Worm (Caenorhabditis elegans) whole organism, early embryonic: ENCODE data around the gene C01G10.9.

Source experiments
- B0310.2 ChIP-seq: sonication (generic microtip); optimal IDR thresholded peaks from 2 replicates; lab custom pipeline; 2016; ENCODE audit warnings: mild to moderate bottlenecking, missing genetic modification characterization, missing compliant biosample characterization
- F13C5.2 ChIP-seq: sonication (generic microtip); optimal IDR thresholded peaks from 2 replicates; lab custom pipeline; 2017; ENCODE audit warnings: mild to moderate bottlenecking, missing genetic modification characterization, inconsistent platforms, missing compliant biosample characterization
- aly-1 ChIP-seq: sonication (generic microtip); optimal IDR thresholded peaks from 2 replicates; lab custom pipeline; 2016; ENCODE audit warnings: missing genetic modification characterization, missing compliant biosample characterization
- ama-1 ChIP-seq: fragments of 150-350 bp; optimal IDR thresholded peaks from 2 replicates; lab custom pipeline; 2014
- ceh-13 ChIP-seq: fragments of 200-800 bp; sonication (Bioruptor generic); optimal IDR thresholded peaks from 2 replicates; lab custom pipeline; 2018; ENCODE audit warnings: mild to moderate bottlenecking, missing genetic modification characterization, missing compliant biosample characterization
- ceh-36 ChIP-seq: sonication (generic microtip); optimal IDR thresholded peaks from 2 replicates; lab custom pipeline; 2016; ENCODE audit warnings: missing genetic modification characterization, inconsistent platforms, missing compliant biosample characterization
- ets-7 ChIP-seq: sonication (generic microtip); optimal IDR thresholded peaks from 2 replicates; lab custom pipeline; 2016; ENCODE audit warnings: missing genotype, missing genetic modification characterization, missing compliant biosample characterization
- flt-1 ChIP-seq: fragments of 200-800 bp; sonication (Bioruptor generic); IDR thresholded peaks from 2 replicates; pipeline ENCODE4 v1.3.6; 2022; ENCODE audit warnings: missing genetic modification characterization, missing compliant biosample characterization
- hmbx-1 ChIP-seq: sonication (generic microtip); optimal IDR thresholded peaks from 2 replicates; lab custom pipeline; 2016; ENCODE audit warnings: mild to moderate bottlenecking, missing genetic modification characterization, missing compliant biosample characterization
- hmg-4 ChIP-seq: fragments of 200-800 bp; sonication (Bioruptor generic); optimal IDR thresholded peaks from 2 replicates; lab custom pipeline; 2018; ENCODE audit warnings: mild to moderate bottlenecking, missing genetic modification characterization, missing compliant biosample characterization
- hnd-1 ChIP-seq: sonication (generic microtip); optimal IDR thresholded peaks from 2 replicates; lab custom pipeline; 2016; ENCODE audit warnings: missing genetic modification characterization, missing compliant biosample characterization
- pes-1 ChIP-seq: fragments of 200-800 bp; sonication (Bioruptor generic); IDR thresholded peaks from 2 replicates; pipeline ENCODE4 v1.3.6; 2022; ENCODE audit warnings: missing genetic modification reagents, missing genetic modification characterization, missing compliant biosample characterization
- scrt-1 ChIP-seq: fragments of 200-800 bp; sonication (Bioruptor generic); IDR thresholded peaks from 2 replicates; pipeline ENCODE4 v1.3.6; 2022; ENCODE audit warnings: missing genetic modification characterization, missing compliant biosample characterization
- sea-1 ChIP-seq: fragments of 200-800 bp; sonication (Bioruptor generic); conservative IDR thresholded peaks from 2 replicates; pipeline ENCODE4 v1.3.6; 2022; ENCODE audit warnings: missing genetic modification characterization, missing compliant biosample characterization
- tbx-11 ChIP-seq: fragments of 200-800 bp; sonication (Bioruptor generic); IDR thresholded peaks from 2 replicates; pipeline ENCODE4 v1.3.6; 2022; ENCODE audit warnings: missing genetic modification characterization, missing compliant biosample characterization
- tbx-37 ChIP-seq: fragments of 200-800 bp; sonication (Bioruptor generic); conservative IDR thresholded peaks from 2 replicates; pipeline ENCODE4 v1.3.6; 2022; ENCODE audit warnings: missing genetic modification reagents, missing genetic modification characterization, missing compliant biosample characterization
- tra-4 ChIP-seq: sonication (generic microtip); optimal IDR thresholded peaks from 2 replicates; lab custom pipeline; 2017; ENCODE audit warnings: missing genetic modification characterization, missing compliant biosample characterization

Gene C01G10.9

ce11 chrV:15071015-15071810, 11.1 kb upstream of the C01G10.9 start, which contains the start of gene unc-76:
Gene unc-76 (plus strand): TSS chrV:15071760.
- no peak for TF ChIP-seq tbx-37 (GFP tag; lab: Robert Waterston, UW)
- no peak for TF ChIP-seq F13C5.2
- TF ChIP-seq aly-1 (tag; lab: Kevin White, UChicago) = peak; percentile 14
- no peak for TF ChIP-seq ama-1
- peak; percentile 53 for TF ChIP-seq hmg-4 (GFP tag; lab: Kevin White, UChicago)
- no peak for TF ChIP-seq hnd-1 (tag; lab: Kevin White, UChicago)

DNA sequence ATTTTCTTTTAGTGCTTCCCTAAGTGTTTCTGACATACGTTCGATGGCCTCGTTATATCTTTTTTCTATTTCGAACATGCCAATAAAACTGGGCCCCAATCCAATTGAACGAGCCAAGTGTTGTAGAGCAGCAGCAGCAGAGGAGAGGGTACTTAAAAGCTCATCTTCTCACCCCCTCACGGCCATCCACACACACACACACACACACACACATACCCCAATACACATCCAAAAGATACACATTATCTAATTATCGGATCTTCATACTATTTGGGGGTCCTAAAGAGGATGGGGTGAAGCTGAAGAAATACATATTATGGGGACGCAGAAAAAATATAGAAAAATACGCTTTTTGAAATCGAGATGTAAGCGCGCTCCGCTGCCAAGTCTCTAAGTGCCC, 9.6 kb upstream of the C01G10.9 start:
- TF ChIP-seq tbx-37 (GFP tag; lab: Robert Waterston, UW) = no peak
- TF ChIP-seq tbx-11 = 0 out of 2 replicates have a peak, but pooled peaks have one; percentile 24

ce11 chrV:15074907-15075306, 7.4 kb upstream of the C01G10.9 start:
- no peak for TF ChIP-seq tbx-37 (GFP tag; lab: Robert Waterston, UW)
- no peak for TF ChIP-seq sea-1 (GFP tag; lab: Robert Waterston, UW)
- no peak for TF ChIP-seq ceh-36
- no peak for TF ChIP-seq flt-1 (GFP tag; lab: Robert Waterston, UW)
- TF ChIP-seq F13C5.2 = no peak
- no peak for TF ChIP-seq pes-1 (GFP tag; lab: Robert Waterston, UW)
- no peak for TF ChIP-seq ets-7
- TF ChIP-seq aly-1 (tag; lab: Kevin White, UChicago) = no peak
- TF ChIP-seq hmg-4 (GFP tag; lab: Kevin White, UChicago) = no peak

DNA sequence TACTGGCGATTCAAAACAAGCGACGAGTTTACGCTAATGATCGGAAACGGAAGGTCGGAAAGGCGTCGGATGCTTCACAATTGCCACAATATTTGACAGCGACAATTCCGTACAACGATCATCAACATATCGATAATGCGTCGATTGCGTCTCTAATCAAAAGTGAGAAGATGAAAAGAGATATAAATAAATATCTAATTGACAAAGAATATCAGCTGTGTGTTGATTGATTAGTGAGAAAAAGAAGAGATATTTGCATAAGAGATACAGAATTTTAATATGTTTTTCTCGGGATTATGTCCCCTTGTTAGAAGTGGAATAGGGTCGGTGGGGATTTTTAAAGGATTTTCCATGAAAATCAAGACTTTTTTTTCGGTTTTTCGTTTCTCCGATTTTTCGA, 3.8 kb upstream of the C01G10.9 start:
- TF ChIP-seq ets-7 (no peak), hmg-4 (GFP tag; lab: Kevin White, UChicago) (no peak), aly-1 (tag; lab: Kevin White, UChicago) (no peak), tbx-11 (no peak), hmbx-1 (tag; lab: Kevin White, UChicago) (no peak), hnd-1 (tag; lab: Kevin White, UChicago) (no peak), flt-1 (GFP tag; lab: Robert Waterston, UW) (no peak), tra-4 (no peak), tbx-37 (GFP tag; lab: Robert Waterston, UW) (no peak), B0310.2 (tag; lab: Kevin White, UChicago) (no peak), pes-1 (GFP tag; lab: Robert Waterston, UW) (no peak), ama-1 (no peak), ceh-36 (no peak), F13C5.2 (no peak), scrt-1 (no peak), ceh-13 (GFP tag; lab: Kevin White, UChicago) (no peak), sea-1 (GFP tag; lab: Robert Waterston, UW) (no peak)

DNA sequence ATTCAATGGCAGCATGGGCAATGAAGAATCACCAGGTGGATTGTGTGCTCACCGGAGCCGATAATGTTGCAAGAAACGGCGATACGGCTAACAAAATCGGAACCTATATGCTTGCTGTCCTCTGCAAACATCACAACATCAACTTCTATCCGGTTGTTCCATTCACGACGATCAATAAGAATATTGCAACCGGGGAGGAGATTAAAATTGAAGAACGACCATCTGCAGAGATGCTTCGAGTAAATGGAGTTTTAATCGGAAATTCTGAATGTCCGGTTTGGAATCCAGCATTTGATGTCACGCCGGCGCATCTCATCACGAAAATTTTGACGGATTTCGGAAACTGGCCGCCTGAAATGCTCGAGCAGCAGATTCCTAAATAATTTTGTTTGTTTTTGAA, 1.3 kb downstream of the C01G10.9 start:
- TF ChIP-seq ets-7 = no peak
- TF ChIP-seq sea-1 (GFP tag; lab: Robert Waterston, UW) = peak; percentile 62; the same call in 1 of the 2 replicates

- TF ChIP-seq B0310.2 (tag; lab: Kevin White, UChicago) (no peak), tbx-11 (no peak), tbx-37 (GFP tag; lab: Robert Waterston, UW) (peak; percentile 70), scrt-1 (no peak), pes-1 (GFP tag; lab: Robert Waterston, UW) (peak; percentile 78), flt-1 (GFP tag; lab: Robert Waterston, UW) (0 out of 2 replicates have a peak, but pooled peaks have one; percentile 24), ets-7 (peak; percentile 16), F13C5.2 (peak; percentile 64), sea-1 (GFP tag; lab: Robert Waterston, UW) (no peak), hmbx-1 (tag; lab: Kevin White, UChicago) (peak; percentile 6), hnd-1 (tag; lab: Kevin White, UChicago) (peak; percentile 10)
Observed at ce11 chrV:15085335-15085800, 3.0 kb downstream of the C01G10.9 start, which contains the start of the genes ahsa-1 and C01G10.7. Gene ahsa-1 (minus strand): TSS chrV:15085385. Gene C01G10.7 (plus strand): TSS chrV:15085747.

ce11 chrV:15087207-15087706, 4.9 kb downstream of the C01G10.9 start, which contains the start of the genes C01G10.15 and C01G10.6:
Gene C01G10.15 (minus strand): TSS chrV:15087307.
Gene C01G10.6 (plus strand): TSS chrV:15087656.
- TF ChIP-seq tra-4 = no peak
- no peak for TF ChIP-seq F13C5.2

DNA sequence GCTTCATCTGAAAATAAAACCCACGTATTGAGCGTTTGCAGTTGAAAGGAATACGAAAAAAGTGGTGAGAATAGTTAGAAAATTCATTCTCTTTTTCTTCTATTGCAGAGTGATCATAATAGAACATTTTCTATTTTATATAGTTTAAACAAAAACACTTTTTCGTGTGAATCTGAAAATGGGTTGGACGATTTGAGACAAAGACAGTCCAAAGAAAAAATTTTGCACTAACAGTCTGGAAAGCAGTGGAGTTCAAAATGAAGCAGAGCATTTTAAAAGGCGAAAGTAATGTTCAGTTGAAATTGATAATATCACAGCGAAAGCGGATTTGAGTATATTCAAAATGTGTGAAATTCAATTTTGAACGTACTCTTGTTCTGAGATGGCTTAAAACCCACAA, 6.3 kb downstream of the C01G10.9 start, which contains the start of gene C01G10.18:
Gene C01G10.18 (minus strand): TSS at position 101 of the 400 bp plus-strand sequence.
- TF ChIP-seq ets-7 (no peak), ceh-13 (GFP tag; lab: Kevin White, UChicago) (no peak), scrt-1 (no peak), hmg-4 (GFP tag; lab: Kevin White, UChicago) (no peak), ama-1 (no peak), flt-1 (GFP tag; lab: Robert Waterston, UW) (no peak), pes-1 (GFP tag; lab: Robert Waterston, UW) (no peak), aly-1 (tag; lab: Kevin White, UChicago) (no peak), B0310.2 (tag; lab: Kevin White, UChicago) (no peak), hmbx-1 (tag; lab: Kevin White, UChicago) (no peak), tbx-11 (no peak), hnd-1 (tag; lab: Kevin White, UChicago) (no peak), sea-1 (GFP tag; lab: Robert Waterston, UW) (no peak), tra-4 (no peak), F13C5.2 (no peak), ceh-36 (no peak), tbx-37 (GFP tag; lab: Robert Waterston, UW) (no peak)
